Fruit fly (Drosophila melanogaster) whole organism, adult: ENCODE data around the gene CG13004.

Experiments used
- CG11617 ChIP-seq: fragments of 200-800 bp; sonication (Bioruptor generic); optimal IDR thresholded peaks from 2 replicates; lab custom pipeline; 2017; ENCODE audit warnings: mild to moderate bottlenecking, missing biosample characterization, missing genetic modification reagents, missing genetic modification characterization
- CG12768 ChIP-seq: fragments of 200-800 bp; sonication (Bioruptor generic); optimal IDR thresholded peaks from 2 replicates; lab custom pipeline; 2017; ENCODE audit warnings: missing biosample characterization, missing genetic modification characterization, mild to moderate bottlenecking, moderate library complexity, missing genetic modification reagents
- CG14711 ChIP-seq: fragments of 200-800 bp; sonication (Bioruptor generic); optimal IDR thresholded peaks from 2 replicates; lab custom pipeline; 2018; ENCODE audit warnings: missing biosample characterization, mild to moderate bottlenecking, missing genetic modification characterization, moderate library complexity
- CG1620 ChIP-seq: fragments of 200-800 bp; sonication (Bioruptor generic); optimal IDR thresholded peaks from 2 replicates; lab custom pipeline; 2016; ENCODE audit warnings: missing biosample characterization, missing genetic modification characterization
- CG33017 ChIP-seq: fragments of 200-800 bp; sonication (Bioruptor generic); optimal IDR thresholded peaks from 2 replicates; lab custom pipeline; 2018; ENCODE audit warnings: missing biosample characterization, mild to moderate bottlenecking, missing genetic modification characterization, moderate library complexity
- CG5204 ChIP-seq: fragments of 200-800 bp; sonication (Bioruptor generic); optimal IDR thresholded peaks from 2 replicates; lab custom pipeline; 2016; ENCODE audit warnings: missing biosample characterization, missing genetic modification characterization
- CG7045 ChIP-seq: fragments of 200-800 bp; sonication (Bioruptor generic); optimal IDR thresholded peaks from 2 replicates; lab custom pipeline; 2017; ENCODE audit warnings: missing biosample characterization, mild to moderate bottlenecking, missing genetic modification characterization
- CG7101 ChIP-seq: fragments of 200-800 bp; sonication (Bioruptor generic); optimal IDR thresholded peaks from 2 replicates; lab custom pipeline; 2018; ENCODE audit warnings: missing biosample characterization, mild to moderate bottlenecking, missing genetic modification characterization, moderate library complexity
- Clk ChIP-seq: fragments of 200-800 bp; sonication (Bioruptor generic); optimal IDR thresholded peaks from 2 replicates; lab custom pipeline; 2017; ENCODE audit warnings: missing biosample characterization, missing genetic modification characterization
- Crg-1 ChIP-seq: fragments of 200-800 bp; sonication (Bioruptor generic); optimal IDR thresholded peaks from 2 replicates; lab custom pipeline; 2016; ENCODE audit warnings: missing biosample characterization, missing genetic modification characterization
- Hr96 ChIP-seq: fragments of 200-800 bp; sonication (Bioruptor generic); optimal IDR thresholded peaks from 2 replicates; lab custom pipeline; 2016; ENCODE audit warnings: missing biosample characterization, missing genetic modification characterization
- Mnt ChIP-seq: fragments of 200-800 bp; sonication (Bioruptor generic); optimal IDR thresholded peaks from 2 replicates; lab custom pipeline; 2016; ENCODE audit warnings: missing biosample characterization, mild to moderate bottlenecking, missing genetic modification characterization
- bab1 ChIP-seq: fragments of 200-800 bp; sonication (Bioruptor generic); optimal IDR thresholded peaks from 3 replicates; lab custom pipeline; 2019; ENCODE audit warnings: missing biosample characterization, mild to moderate bottlenecking, missing genetic modification characterization, moderate library complexity
- cic ChIP-seq: fragments of 200-800 bp; sonication (Bioruptor generic); optimal IDR thresholded peaks from 2 replicates; lab custom pipeline; 2017; ENCODE audit warnings: missing biosample characterization, mild to moderate bottlenecking, missing genetic modification characterization, moderate library complexity
- cnc ChIP-seq, 2 experiments: fragments of >200 bp; optimal IDR thresholded peaks; 2 replicates each; lab custom pipeline; 2017
- ovo ChIP-seq: fragments of 200-800 bp; sonication (Bioruptor generic); optimal IDR thresholded peaks from 2 replicates; lab custom pipeline; 2016; ENCODE audit warnings: missing biosample characterization, missing genetic modification characterization
- pad ChIP-seq: fragments of 200-800 bp; sonication (Bioruptor generic); optimal IDR thresholded peaks from 3 replicates; lab custom pipeline; 2017; ENCODE audit warnings: missing biosample characterization, missing genetic modification characterization, mild to moderate bottlenecking, moderate library complexity, missing genetic modification reagents
- tj ChIP-seq: fragments of 200-800 bp; sonication (Bioruptor generic); optimal IDR thresholded peaks from 3 replicates; lab custom pipeline; 2017; ENCODE audit warnings: missing biosample characterization, mild to moderate bottlenecking, missing genetic modification characterization, moderate library complexity
- toe ChIP-seq: fragments of 200-800 bp; sonication (Bioruptor generic); optimal IDR thresholded peaks from 2 replicates; lab custom pipeline; 2016; ENCODE audit warnings: missing biosample characterization, missing genetic modification characterization

Gene CG13004

DNA sequence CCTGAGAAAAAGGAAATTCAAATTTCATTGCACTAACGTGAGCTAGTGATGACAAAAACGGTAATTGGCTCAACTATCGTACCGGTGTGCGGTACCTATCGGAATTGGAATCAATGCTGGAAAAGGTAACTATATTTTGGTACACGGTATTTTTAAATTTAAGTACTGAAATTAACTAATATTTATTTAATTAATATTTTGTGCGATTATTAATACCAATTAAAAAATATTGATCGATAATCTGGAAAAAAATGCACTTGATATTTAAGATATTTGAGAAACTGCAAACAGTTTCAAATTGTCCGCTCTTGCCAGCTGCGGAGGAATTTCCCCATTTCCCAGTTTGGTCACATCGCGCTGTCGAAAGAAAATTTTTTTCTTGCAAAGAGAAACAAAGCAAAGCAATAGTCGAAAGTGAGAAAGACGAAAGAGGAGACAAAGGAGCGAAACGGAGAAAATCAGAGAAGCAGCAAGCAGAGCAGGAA is 47.9 kb downstream of the CG13004 start:
- TF ChIP-seq Crg-1 (GFP tag; lab: Kevin White, UChicago) (peak; percentile 12), bab1 (GFP tag; lab: Kevin White, UChicago) (peak; percentile 3), CG14711 (tag; lab: Kevin White, UChicago) (peak; percentile 17), CG7101 (tag; lab: Kevin White, UChicago) (peak; percentile 58), tj (no peak), Hr96 (GFP tag; lab: Kevin White, UChicago) (no peak), CG11617 (GFP tag; lab: Kevin White, UChicago) (peak; percentile 7)

DNA sequence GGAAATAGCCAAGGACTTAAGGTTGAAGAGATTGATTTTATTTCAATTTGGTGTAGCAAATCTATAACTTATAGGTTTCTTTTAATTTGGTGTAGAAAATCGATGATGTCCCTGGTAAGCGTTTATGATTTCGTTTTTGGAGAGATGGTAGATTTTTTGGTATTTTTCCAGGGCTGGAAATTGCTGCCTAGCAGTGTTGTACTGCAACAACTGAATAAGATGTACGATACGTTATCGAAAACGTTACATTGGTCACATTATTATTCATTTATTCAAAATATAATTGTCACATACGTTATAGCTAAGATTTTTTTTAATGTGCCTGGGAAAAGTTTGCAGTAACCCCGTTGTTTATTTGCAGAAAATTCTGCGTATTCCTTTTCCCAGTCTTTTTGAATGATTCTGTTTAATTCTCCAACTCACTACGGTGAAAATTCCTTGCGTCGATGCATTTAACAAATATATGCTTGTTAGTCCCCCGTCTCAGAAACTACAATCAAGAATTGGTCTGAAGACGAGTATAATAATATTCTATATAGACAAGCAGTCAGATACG is 48.4 kb downstream of the CG13004 start, which contains the start of the genes CG9609 and Sap30:
CG9609 (minus strand) TSS at position 149 of the 556 bp plus-strand sequence.
Sap30 (plus strand) TSS at position 424 of the 556 bp plus-strand sequence.
- TF ChIP-seq CG7045 (GFP tag; lab: Kevin White, UChicago) = no peak
- TF ChIP-seq tj = no peak
- no peak for TF ChIP-seq Clk (GFP tag; lab: Kevin White, UChicago)
- TF ChIP-seq bab1 (GFP tag; lab: Kevin White, UChicago) = no peak
- TF ChIP-seq CG14711 (tag; lab: Kevin White, UChicago) = no peak
- no peak for TF ChIP-seq cnc (optimal IDR thresholded peaks at IDR 0.05; lab: Kevin White, UChicago)
- TF ChIP-seq pad (GFP tag; lab: Kevin White, UChicago) = no peak
- no peak for TF ChIP-seq CG33017 (tag; lab: Kevin White, UChicago)
- TF ChIP-seq CG12768 (GFP tag; lab: Kevin White, UChicago) = no peak
- TF ChIP-seq Crg-1 (GFP tag; lab: Kevin White, UChicago) = no peak
- TF ChIP-seq Mnt (GFP tag; lab: Kevin White, UChicago) = no peak
- TF ChIP-seq cic (GFP tag; lab: Kevin White, UChicago) = no peak
- no peak for TF ChIP-seq CG1620 (GFP tag; lab: Kevin White, UChicago)
- no peak for TF ChIP-seq CG7101 (tag; lab: Kevin White, UChicago)
- TF ChIP-seq CG5204 (GFP tag; lab: Kevin White, UChicago) = no peak

dm6 chrX:16783743-16784142 is 51.6 kb downstream of the CG13004 start, which contains the start of gene mRpL22:
Gene mRpL22 (plus strand): TSS chrX:16783933.
- TF ChIP-seq bab1 (GFP tag; lab: Kevin White, UChicago) = peak; percentile 51
- no peak for TF ChIP-seq toe (GFP tag; lab: Kevin White, UChicago)

- TF ChIP-seq Clk (GFP tag; lab: Kevin White, UChicago) (no peak), cic (GFP tag; lab: Kevin White, UChicago) (no peak), pad (GFP tag; lab: Kevin White, UChicago) (no peak), CG7045 (GFP tag; lab: Kevin White, UChicago) (no peak), ovo (GFP tag; lab: Kevin White, UChicago) (no peak), Crg-1 (GFP tag; lab: Kevin White, UChicago) (no peak), CG5204 (GFP tag; lab: Kevin White, UChicago) (no peak), Mnt (GFP tag; lab: Kevin White, UChicago) (no peak), CG14711 (tag; lab: Kevin White, UChicago) (no peak), CG11617 (GFP tag; lab: Kevin White, UChicago) (no peak), CG1620 (GFP tag; lab: Kevin White, UChicago) (no peak)
Observed at dm6 chrX:16783141-16783715, 52.1 kb downstream of the CG13004 start, which contains the start of gene if. Gene if (minus strand): TSS chrX:16783434.

- TF ChIP-seq Mnt (GFP tag; lab: Kevin White, UChicago) (peak; percentile 10), pad (GFP tag; lab: Kevin White, UChicago) (no peak), CG11617 (GFP tag; lab: Kevin White, UChicago) (peak; percentile 28), CG14711 (tag; lab: Kevin White, UChicago) (peak; percentile 13), CG5204 (GFP tag; lab: Kevin White, UChicago) (no peak)
Observed at dm6 chrX:16782175-16782916, 53.0 kb downstream of the CG13004 start.

- TF ChIP-seq cnc (optimal IDR thresholded peaks at IDR 0.05; lab: Kevin White, UChicago) = no peak
Observed at dm6 chrX:16781055-16781454, 54.3 kb downstream of the CG13004 start.

DNA sequence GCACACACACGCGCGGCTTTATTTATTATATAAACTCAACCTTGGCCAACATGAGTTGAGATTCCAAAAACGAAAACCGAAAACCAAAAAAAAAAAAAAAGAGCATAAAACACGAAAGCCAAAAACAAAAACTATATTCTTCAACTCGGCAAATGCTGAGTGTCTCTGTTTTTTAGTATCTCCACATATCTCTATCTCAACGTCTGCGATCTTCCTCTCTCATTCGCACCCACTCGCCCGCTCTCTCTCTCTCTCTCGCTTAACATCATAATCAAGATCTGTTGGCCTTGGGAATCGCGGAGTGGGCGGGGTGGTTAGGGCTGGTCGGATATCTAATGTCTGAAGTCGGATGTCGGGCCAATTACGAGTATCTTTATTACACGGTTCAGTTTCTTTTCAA is 55.1 kb downstream of the CG13004 start:
- TF ChIP-seq CG7101 (tag; lab: Kevin White, UChicago) = no peak
- TF ChIP-seq tj = peak; percentile 71
- TF ChIP-seq CG1620 (GFP tag; lab: Kevin White, UChicago) = no peak
- TF ChIP-seq CG33017 (tag; lab: Kevin White, UChicago) = no peak
